Worm (Caenorhabditis elegans) whole organism, L3 larva: ENCODE measurements around the gene F48G7.7.

Source experiments
- ceh-16 ChIP-seq: sonication (generic microtip); optimal IDR thresholded peaks from 2 replicates; lab custom pipeline; 2017; ENCODE audit warnings: missing biosample characterization, missing genetic modification characterization
- mdl-1 ChIP-seq: fragments of 150-350 bp; optimal IDR thresholded peaks from 2 replicates; lab custom pipeline; 2014; ENCODE audit warnings: missing biosample characterization, missing genetic modification characterization
- nfya-1 ChIP-seq: sonication (generic microtip); optimal IDR thresholded peaks from 2 replicates; lab custom pipeline; 2017; ENCODE audit warnings: missing genetic modification characterization, mild to moderate bottlenecking, missing compliant biosample characterization, antibody characterized with exemption, moderate library complexity; ENCODE audit not compliant: insufficient read depth

ce11 chrV:576918-577317 is 49.3 kb downstream of the F48G7.7 start:
- TF ChIP-seq nfya-1 (no peak), ceh-16 (no peak), mdl-1 (tag; lab: Kevin White, UChicago) (no peak)
